Fruit fly (Drosophila melanogaster) whole organism, adult: ENCODE results near the gene CG13654.
A peak's percentile ranks its signal among the peaks of the same experiment; 100 is the strongest.

Experiments
- CG12768 ChIP-seq: fragments of 200-800 bp; sonication (Bioruptor generic); optimal IDR thresholded peaks from 2 replicates; lab custom pipeline; 2017; ENCODE audit warnings: missing biosample characterization, missing genetic modification characterization, mild to moderate bottlenecking, moderate library complexity, missing genetic modification reagents
- CG33017 ChIP-seq: fragments of 200-800 bp; sonication (Bioruptor generic); optimal IDR thresholded peaks from 2 replicates; lab custom pipeline; 2018; ENCODE audit warnings: missing biosample characterization, mild to moderate bottlenecking, missing genetic modification characterization, moderate library complexity
- CG5204 ChIP-seq: fragments of 200-800 bp; sonication (Bioruptor generic); optimal IDR thresholded peaks from 2 replicates; lab custom pipeline; 2016; ENCODE audit warnings: missing biosample characterization, missing genetic modification characterization
- CG7045 ChIP-seq: fragments of 200-800 bp; sonication (Bioruptor generic); optimal IDR thresholded peaks from 2 replicates; lab custom pipeline; 2017; ENCODE audit warnings: missing biosample characterization, mild to moderate bottlenecking, missing genetic modification characterization
- Clk ChIP-seq: fragments of 200-800 bp; sonication (Bioruptor generic); optimal IDR thresholded peaks from 2 replicates; lab custom pipeline; 2017; ENCODE audit warnings: missing biosample characterization, missing genetic modification characterization
- Crg-1 ChIP-seq: fragments of 200-800 bp; sonication (Bioruptor generic); optimal IDR thresholded peaks from 2 replicates; lab custom pipeline; 2016; ENCODE audit warnings: missing biosample characterization, missing genetic modification characterization
- Hr96 ChIP-seq: fragments of 200-800 bp; sonication (Bioruptor generic); optimal IDR thresholded peaks from 2 replicates; lab custom pipeline; 2016; ENCODE audit warnings: missing biosample characterization, missing genetic modification characterization
- Mnt ChIP-seq: fragments of 200-800 bp; sonication (Bioruptor generic); optimal IDR thresholded peaks from 2 replicates; lab custom pipeline; 2016; ENCODE audit warnings: missing biosample characterization, mild to moderate bottlenecking, missing genetic modification characterization
- bab1 ChIP-seq: fragments of 200-800 bp; sonication (Bioruptor generic); optimal IDR thresholded peaks from 3 replicates; lab custom pipeline; 2019; ENCODE audit warnings: missing biosample characterization, mild to moderate bottlenecking, missing genetic modification characterization, moderate library complexity
- kay ChIP-seq: fragments of 200-800 bp; sonication (Bioruptor generic); peaks from one replicate; lab custom pipeline; 2016; ENCODE audit warnings: missing biosample characterization, missing genetic modification characterization, borderline replicate concordance
- pad ChIP-seq: fragments of 200-800 bp; sonication (Bioruptor generic); optimal IDR thresholded peaks from 3 replicates; lab custom pipeline; 2017; ENCODE audit warnings: missing biosample characterization, missing genetic modification characterization, mild to moderate bottlenecking, moderate library complexity, missing genetic modification reagents

- no peak for TF ChIP-seq pad (GFP tag; lab: Kevin White, UChicago)
- no peak for TF ChIP-seq CG12768 (GFP tag; lab: Kevin White, UChicago)
- TF ChIP-seq Hr96, result no peak
- TF ChIP-seq bab1 (GFP tag; lab: Kevin White, UChicago), result peak; percentile 44
- TF ChIP-seq CG5204, result no peak
- no peak for TF ChIP-seq Clk (GFP tag; lab: Kevin White, UChicago)
- peak; percentile 53 for TF ChIP-seq Crg-1 (GFP tag; lab: Kevin White, UChicago)
- no peak for TF ChIP-seq CG7045
- TF ChIP-seq Mnt, result peak; percentile 44
- TF ChIP-seq kay (GFP tag; lab: Kevin White, UChicago), result peak; percentile 71
- no peak for TF ChIP-seq CG33017 (tag; lab: Kevin White, UChicago)
These were observed 45.6 kb downstream of the CG13654 start, which contains the start of gene bam for dm6 chr3R:25245052-25245813.
